Fruit fly (Drosophila melanogaster) whole organism, embryonic: ENCODE data around the gene CG18095.

Experiments
- Antp ChIP-seq: fragments of 200-800 bp; sonication (Bioruptor generic); optimal IDR thresholded peaks from 3 replicates; lab custom pipeline; 2016; ENCODE audit warnings: missing biosample characterization, missing genetic modification characterization
- Atf3 ChIP-seq: fragments of 200-800 bp; sonication (Bioruptor generic); optimal IDR thresholded peaks from 3 replicates; lab custom pipeline; 2016; ENCODE audit warnings: missing biosample characterization, missing genetic modification characterization
- B-H2 ChIP-seq: fragments of 200-800 bp; sonication (Bioruptor generic); optimal IDR thresholded peaks from 2 replicates; lab custom pipeline; 2018; ENCODE audit warnings: missing biosample characterization, mild to moderate bottlenecking, missing genetic modification characterization
- CG12299 ChIP-seq: fragments of 200-800 bp; sonication (Bioruptor generic); optimal IDR thresholded peaks from 2 replicates; lab custom pipeline; 2018; ENCODE audit warnings: missing biosample characterization, mild to moderate bottlenecking, missing genetic modification characterization
- CG15696 ChIP-seq: fragments of 200-800 bp; sonication (Bioruptor generic); optimal IDR thresholded peaks from 2 replicates; lab custom pipeline; 2019; ENCODE audit warnings: missing biosample characterization, mild to moderate bottlenecking, missing genetic modification characterization, moderate library complexity
- Hr51 ChIP-seq, 2 experiments: fragments of 200-800 bp; sonication (Bioruptor generic); optimal IDR thresholded peaks; 2 replicates in 1 of 2; 3 replicates in 1 of 2; lab custom pipeline; 2016 to 2018; ENCODE audit warnings: missing biosample characterization in 2 of 2, missing genetic modification characterization in 2 of 2, mild to moderate bottlenecking in 1 of 2, moderate library complexity in 1 of 2
- tll ChIP-seq, 2 experiments: fragments of 200-800 bp in 1 of 2; fragments of >200 bp in 1 of 2; sonication (Bioruptor generic) in 1 of 2; optimal IDR thresholded peaks; 2 replicates each; lab custom pipeline; 2017 to 2019; ENCODE audit warnings: missing biosample characterization in 2 of 2, missing genetic modification characterization in 2 of 2, mild to moderate bottlenecking in 1 of 2, moderate library complexity in 1 of 2

DNA sequence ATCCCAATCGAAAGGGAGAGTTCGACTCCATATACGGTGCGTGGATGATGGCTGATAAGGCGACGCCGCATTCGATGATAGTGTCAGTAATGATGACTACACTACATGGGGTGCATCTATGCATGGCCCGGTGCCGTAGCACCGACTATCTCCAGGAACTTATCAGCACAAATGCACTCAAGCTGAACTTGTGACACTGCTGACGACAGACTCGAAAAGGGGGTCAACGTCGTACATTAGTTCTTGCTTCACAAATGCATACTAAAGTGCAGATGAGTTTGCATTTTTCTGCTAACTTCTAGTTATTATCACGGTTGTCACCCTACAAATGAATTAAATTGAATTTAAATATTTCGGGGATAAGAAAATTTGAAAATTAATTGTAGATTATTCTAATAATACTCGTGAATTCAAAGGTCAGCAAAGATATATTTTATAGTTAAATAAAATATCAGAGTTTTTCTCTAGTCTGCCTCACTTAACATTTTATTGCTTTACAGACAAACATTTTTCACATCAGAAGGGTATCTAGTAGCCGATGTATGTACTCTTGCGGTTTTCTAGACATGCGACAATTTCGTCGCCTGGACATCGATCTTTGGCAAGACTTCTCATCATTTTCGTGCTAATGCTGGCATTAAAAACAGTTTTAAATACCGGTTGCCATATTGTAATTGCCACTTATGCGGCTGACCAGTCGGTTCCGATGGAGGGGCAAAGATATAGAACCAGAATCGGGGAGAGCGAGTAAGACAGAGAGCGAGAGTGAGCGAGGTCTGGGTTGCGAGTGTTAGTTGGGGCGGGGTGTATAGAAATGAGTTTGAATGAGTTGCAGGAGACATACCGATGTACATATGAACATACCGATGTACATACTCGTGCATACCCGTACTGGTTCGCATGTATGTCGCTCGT, 7.9 kb downstream of the CG18095 start:
- no peak for TF ChIP-seq CG15696 (tag; lab: Kevin White, UChicago)
- TF ChIP-seq tll (GFP tag; optimal IDR thresholded peaks at IDR 0.05; lab: Kevin White, UChicago), result no peak
- no peak for TF ChIP-seq B-H2
- no peak for TF ChIP-seq CG12299 (tag; lab: Kevin White, UChicago)
- no peak for TF ChIP-seq Antp
- TF ChIP-seq Atf3, result no peak
- TF ChIP-seq Hr51 (GFP tag; optimal IDR thresholded peaks at IDR 0.05; lab: Kevin White, UChicago), result no peak
